Worm (Caenorhabditis elegans) whole organism, early embryonic: ENCODE results near the gene T12D8.9.

Source experiments
- B0310.2 ChIP-seq: sonication (generic microtip); optimal IDR thresholded peaks from 2 replicates; lab custom pipeline; 2016; ENCODE audit warnings: mild to moderate bottlenecking, missing genetic modification characterization, missing compliant biosample characterization
- aly-1 ChIP-seq: sonication (generic microtip); optimal IDR thresholded peaks from 2 replicates; lab custom pipeline; 2016; ENCODE audit warnings: missing genetic modification characterization, missing compliant biosample characterization
- ama-1 ChIP-seq: fragments of 150-350 bp; optimal IDR thresholded peaks from 2 replicates; lab custom pipeline; 2014
- ceh-13 ChIP-seq: fragments of 200-800 bp; sonication (Bioruptor generic); optimal IDR thresholded peaks from 2 replicates; lab custom pipeline; 2018; ENCODE audit warnings: mild to moderate bottlenecking, missing genetic modification characterization, missing compliant biosample characterization
- ceh-36 ChIP-seq: sonication (generic microtip); optimal IDR thresholded peaks from 2 replicates; lab custom pipeline; 2016; ENCODE audit warnings: missing genetic modification characterization, inconsistent platforms, missing compliant biosample characterization
- ets-7 ChIP-seq: sonication (generic microtip); optimal IDR thresholded peaks from 2 replicates; lab custom pipeline; 2016; ENCODE audit warnings: missing genotype, missing genetic modification characterization, missing compliant biosample characterization
- flt-1 ChIP-seq: fragments of 200-800 bp; sonication (Bioruptor generic); IDR thresholded peaks from 2 replicates; pipeline ENCODE4 v1.3.6; 2022; ENCODE audit warnings: missing genetic modification characterization, missing compliant biosample characterization
- hmbx-1 ChIP-seq: sonication (generic microtip); optimal IDR thresholded peaks from 2 replicates; lab custom pipeline; 2016; ENCODE audit warnings: mild to moderate bottlenecking, missing genetic modification characterization, missing compliant biosample characterization
- pes-1 ChIP-seq: fragments of 200-800 bp; sonication (Bioruptor generic); IDR thresholded peaks from 2 replicates; pipeline ENCODE4 v1.3.6; 2022; ENCODE audit warnings: missing genetic modification reagents, missing genetic modification characterization, missing compliant biosample characterization
- scrt-1 ChIP-seq: fragments of 200-800 bp; sonication (Bioruptor generic); IDR thresholded peaks from 2 replicates; pipeline ENCODE4 v1.3.6; 2022; ENCODE audit warnings: missing genetic modification characterization, missing compliant biosample characterization
- sea-1 ChIP-seq: fragments of 200-800 bp; sonication (Bioruptor generic); conservative IDR thresholded peaks from 2 replicates; pipeline ENCODE4 v1.3.6; 2022; ENCODE audit warnings: missing genetic modification characterization, missing compliant biosample characterization

ce11 chrIII:13614751-13615150 is 2.2 kb upstream of the T12D8.9 start:
- TF ChIP-seq flt-1 (GFP tag; lab: Robert Waterston, UW) (no peak), B0310.2 (tag; lab: Kevin White, UChicago) (no peak), ets-7 (tag; lab: Kevin White, UChicago) (no peak), ama-1 (lab: Kevin White, UChicago) (no peak), hmbx-1 (tag; lab: Kevin White, UChicago) (no peak), ceh-36 (tag; lab: Kevin White, UChicago) (no peak), scrt-1 (GFP tag; lab: Robert Waterston, UW) (no peak), sea-1 (GFP tag; lab: Robert Waterston, UW) (no peak), ceh-13 (GFP tag; lab: Kevin White, UChicago) (no peak), aly-1 (tag; lab: Kevin White, UChicago) (no peak), pes-1 (GFP tag; lab: Robert Waterston, UW) (no peak)
